Worm (Caenorhabditis elegans): ENCODE data around the gene srsx-15.

srsx-15 gene

ce11 chrIV:5583184-5583583, 40.4 kb downstream of the srsx-15 start:
- TF ChIP-seq F22D6.2 (tag; optimal IDR thresholded peaks at IDR 0.05), result no peak
- no peak for TF ChIP-seq egl-44 (GFP tag; IDR thresholded peaks at IDR 0.05)
- no peak for TF ChIP-seq ceh-40 (GFP tag; IDR thresholded peaks at IDR 0.05)
- no peak for TF ChIP-seq F57A8.1 (GFP tag; optimal IDR thresholded peaks at IDR 0.05)
- no peak for TF ChIP-seq snpc-3.4 (tag; optimal IDR thresholded peaks at IDR 0.05)

DNA sequence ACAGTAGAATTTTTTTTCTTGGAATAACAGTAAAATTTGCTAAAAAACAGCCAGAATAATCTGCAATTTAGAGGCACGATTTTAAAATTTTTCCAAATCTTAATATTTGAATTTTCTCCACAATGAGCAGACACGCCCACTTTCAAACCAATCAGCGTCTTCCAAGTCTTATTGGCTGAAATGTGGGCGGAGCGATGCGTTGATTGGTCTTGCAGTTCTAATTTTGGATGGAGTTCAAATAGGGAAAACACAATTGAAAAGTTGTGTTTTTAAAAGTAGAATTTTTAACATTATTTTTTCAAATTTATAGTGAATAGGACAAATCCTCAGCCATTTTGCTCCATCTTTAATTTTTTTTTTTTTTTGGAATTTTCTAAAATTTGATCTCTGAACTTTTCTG, 40.9 kb downstream of the srsx-15 start:
- peak; percentile 25; the same call in 1 of the 2 replicates for TF ChIP-seq nfyb-1 (GFP tag; IDR thresholded peaks at IDR 0.05)
- no peak for TF ChIP-seq aptf-3 (GFP tag; IDR thresholded peaks at IDR 0.05)
- TF ChIP-seq bed-2 (GFP tag; IDR thresholded peaks at IDR 0.05), result no peak
- no peak for TF ChIP-seq zfh-2 (GFP tag; conservative IDR thresholded peaks at IDR 0.05)
- no peak for TF ChIP-seq nfya-2 (GFP tag; IDR thresholded peaks at IDR 0.05)

- TF ChIP-seq atf-7 (tag; optimal IDR thresholded peaks at IDR 0.05) (no peak), ZK185.1 (tag; optimal IDR thresholded peaks at IDR 0.05; ENCODE audit: poor library complexity, severe bottlenecking) (peak; percentile 20), hmg-1.2 (GFP tag; IDR thresholded peaks at IDR 0.05) (peak; percentile 65; the same call in 1 of the 2 replicates), madf-8 (GFP tag; conservative IDR thresholded peaks at IDR 0.05) (no peak), nhr-80 (tag; optimal IDR thresholded peaks at IDR 0.05) (peak; percentile 57), snpc-1.3 (tag; optimal IDR thresholded peaks at IDR 0.05; ENCODE audit: insufficient read depth) (no peak), K12H6.12 (tag; optimal IDR thresholded peaks at IDR 0.05) (peak; percentile 69), ceh-27 (GFP tag; optimal IDR thresholded peaks at IDR 0.05) (peak; percentile 58), lin-40 (tag; optimal IDR thresholded peaks at IDR 0.05) (peak; percentile 17), Y56A3A.18 (GFP tag; IDR thresholded peaks at IDR 0.05) (no peak), ceh-79 (tag; optimal IDR thresholded peaks at IDR 0.05) (no peak), ceh-58 (GFP tag; IDR thresholded peaks at IDR 0.05) (no peak), bed-1 (GFP tag; IDR thresholded peaks at IDR 0.05) (no peak), zfh-2 (GFP tag; conservative IDR thresholded peaks at IDR 0.05) (no peak), ekl-4 (GFP tag; IDR thresholded peaks at IDR 0.05) (no peak), tbp1 (GFP tag; optimal IDR thresholded peaks at IDR 0.05) (peak; percentile 27), C06A6.2 (GFP tag; conservative IDR thresholded peaks at IDR 0.05) (no peak), hlh-12 (tag; optimal IDR thresholded peaks at IDR 0.05) (no peak), somi-1 (GFP tag; optimal IDR thresholded peaks at IDR 0.05) (no peak)
Observed at ce11 chrIV:5582267-5582666, 41.4 kb downstream of the srsx-15 start.

DNA sequence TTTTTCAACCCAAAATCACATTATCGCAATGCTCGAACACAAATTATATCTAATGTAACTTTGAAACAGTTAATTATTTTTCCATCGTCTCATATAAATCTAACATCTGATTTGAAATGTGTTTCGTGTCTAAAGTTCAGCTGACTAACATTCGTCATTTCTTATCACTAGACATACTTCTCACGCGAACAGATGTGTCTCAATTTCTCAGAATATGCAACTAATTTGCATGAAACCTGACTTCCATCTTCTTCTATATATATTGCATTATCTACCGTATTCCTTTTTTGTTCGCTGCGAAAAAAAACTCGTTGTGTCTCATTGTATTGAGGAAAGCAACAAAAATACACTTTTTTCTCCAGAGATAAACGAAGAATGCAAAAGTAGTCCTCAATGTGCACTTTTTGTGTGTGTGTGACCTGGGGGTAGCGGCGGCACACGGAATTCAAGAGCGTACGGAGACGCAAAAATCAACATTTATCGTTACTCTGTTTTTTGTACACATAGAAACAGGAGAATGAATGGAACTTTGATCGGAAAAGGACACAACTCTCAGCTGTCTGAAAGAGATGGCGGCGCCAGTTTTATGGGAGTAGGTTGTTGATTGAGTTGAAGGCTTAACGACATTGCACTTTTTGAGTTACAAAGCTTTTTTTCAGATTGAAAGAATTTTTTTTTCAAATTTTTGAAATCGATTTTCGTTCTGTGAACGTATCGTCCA, 42.9 kb downstream of the srsx-15 start:
- TF ChIP-seq hmg-1.2 (GFP tag; IDR thresholded peaks at IDR 0.05) (no peak), gei-17 (GFP tag; optimal IDR thresholded peaks at IDR 0.05) (no peak), efl-1 (GFP tag; optimal IDR thresholded peaks at IDR 0.05) (no peak), F57A8.1 (GFP tag; optimal IDR thresholded peaks at IDR 0.05) (no peak), ceh-58 (GFP tag; IDR thresholded peaks at IDR 0.05) (no peak), tlf-1 (GFP tag; optimal IDR thresholded peaks at IDR 0.05) (no peak), sdz-38 (tag; optimal IDR thresholded peaks at IDR 0.05) (no peak), xnd-1 (tag; optimal IDR thresholded peaks at IDR 0.05) (no peak)

Measured in whole organism, young adult.